Worm (Caenorhabditis elegans) whole organism, L1 larva: ENCODE measurements around the gene ogt-1.
A peak's percentile ranks its signal among the peaks of the same experiment; 100 is the strongest.

ENCODE experiments used
- C16A3.4 ChIP-seq: fragments of 150-350 bp; optimal IDR thresholded peaks from 2 replicates; lab custom pipeline; 2014; ENCODE audit warnings: missing biosample characterization, missing genetic modification characterization
- C34B4.2 ChIP-seq: sonication (generic microtip); optimal IDR thresholded peaks from 2 replicates; lab custom pipeline; 2017; ENCODE audit warnings: mild to moderate bottlenecking, missing genetic modification characterization, missing compliant biosample characterization
- F16B12.6 ChIP-seq: fragments of 150-350 bp; optimal IDR thresholded peaks from 2 replicates; lab custom pipeline; 2014; ENCODE audit warnings: missing biosample characterization, missing genetic modification characterization
- Y116A8C.19 ChIP-seq: sonication (generic microtip); optimal IDR thresholded peaks from 2 replicates; lab custom pipeline; 2016; ENCODE audit warnings: missing compliant biosample characterization, missing genetic modification characterization, borderline replicate concordance
- aha-1 ChIP-seq: fragments of 150-350 bp; optimal IDR thresholded peaks from 2 replicates; lab custom pipeline; 2014; ENCODE audit warnings: missing biosample characterization, missing genetic modification characterization
- alr-1 ChIP-seq: fragments of 200-800 bp; sonication (Bioruptor generic); optimal IDR thresholded peaks from 2 replicates; lab custom pipeline; 2018; ENCODE audit warnings: borderline replicate concordance, mild to moderate bottlenecking, missing genetic modification characterization, missing compliant biosample characterization
- aly-2 ChIP-seq: fragments of 150-350 bp; optimal IDR thresholded peaks from 2 replicates; lab custom pipeline; 2014; ENCODE audit warnings: missing biosample characterization, missing genetic modification characterization
- ama-1 ChIP-seq: fragments of 150-350 bp; optimal IDR thresholded peaks from 2 replicates; lab custom pipeline; 2014
- blmp-1 ChIP-seq: fragments of 150-350 bp; optimal IDR thresholded peaks from 2 replicates; lab custom pipeline; 2014; ENCODE audit warnings: missing biosample characterization, missing genetic modification characterization
- ceh-8 ChIP-seq: fragments of 200-800 bp; sonication (Bioruptor generic); optimal IDR thresholded peaks from 2 replicates; lab custom pipeline; 2018; ENCODE audit warnings: mild to moderate bottlenecking, missing genetic modification characterization, moderate library complexity, missing compliant biosample characterization
- ceh-82 ChIP-seq, 3 experiments: fragments of 150-350 bp in 1 of 3; sonication (generic microtip) in 2 of 3; optimal IDR thresholded peaks; 2 replicates each; lab custom pipeline; 2014 to 2017; ENCODE audit warnings: missing biosample characterization in 3 of 3, missing genetic modification characterization in 3 of 3
- ceh-88 ChIP-seq: fragments of 200-800 bp; sonication (Bioruptor generic); IDR thresholded peaks from 2 replicates; pipeline ENCODE4 v1.3.6; 2022; ENCODE audit warnings: missing genetic modification characterization, missing compliant biosample characterization
- ces-1 ChIP-seq: fragments of 150-350 bp; optimal IDR thresholded peaks from 2 replicates; lab custom pipeline; 2014; ENCODE audit warnings: missing biosample characterization, missing genetic modification reagents, missing genetic modification characterization
- dpl-1 ChIP-seq, 3 experiments: fragments of 150-350 bp in 2 of 3; sonication (generic microtip) in 1 of 3; optimal IDR thresholded peaks; 2 replicates each; lab custom pipeline; 2014 to 2017; ENCODE audit warnings: missing biosample characterization in 3 of 3, missing genetic modification characterization in 3 of 3, missing genetic modification reagents in 3 of 3
- dsc-1 ChIP-seq: sonication (generic microtip); optimal IDR thresholded peaks from 2 replicates; lab custom pipeline; 2016; ENCODE audit warnings: mild to moderate bottlenecking, missing genetic modification characterization, missing compliant biosample characterization
- egl-27 ChIP-seq, 2 experiments: fragments of 150-350 bp in 1 of 2; sonication (generic microtip); optimal IDR thresholded peaks; 3 replicates each; lab custom pipeline; 2017 to 2018; ENCODE audit warnings: missing biosample characterization in 2 of 2, missing genetic modification characterization in 2 of 2, missing genetic modification reagents in 2 of 2
- elt-2 ChIP-seq: sonication (generic microtip); optimal IDR thresholded peaks from 2 replicates; lab custom pipeline; 2016; ENCODE audit warnings: missing genetic modification characterization, mild to moderate bottlenecking, inconsistent platforms, missing compliant biosample characterization, missing genetic modification reagents
- elt-3 ChIP-seq, 6 experiments: fragments of 150-350 bp in 1 of 6; sonication (generic microtip); optimal IDR thresholded peaks; 2 replicates each; lab custom pipeline; 2017 to 2018; ENCODE audit warnings: missing biosample characterization in 6 of 6, missing genetic modification characterization in 6 of 6, inconsistent platforms in 1 of 6
- ets-5 ChIP-seq: fragments of 200-800 bp; sonication (Bioruptor generic); IDR thresholded peaks from 2 replicates; pipeline ENCODE4 v1.3.6; 2022; ENCODE audit warnings: missing genetic modification characterization, missing compliant biosample characterization
- fkh-4 ChIP-seq: sonication (generic microtip); optimal IDR thresholded peaks from 2 replicates; lab custom pipeline; 2016; ENCODE audit warnings: missing compliant biosample characterization, missing genetic modification characterization, borderline replicate concordance
- hlh-17 ChIP-seq: fragments of 200-800 bp; sonication (Bioruptor generic); optimal IDR thresholded peaks from 2 replicates; lab custom pipeline; 2018; ENCODE audit warnings: missing genetic modification characterization, mild to moderate bottlenecking, missing compliant biosample characterization, moderate library complexity, borderline replicate concordance
- hpl-2 ChIP-seq: fragments of 150-350 bp; optimal IDR thresholded peaks from 2 replicates; lab custom pipeline; 2014; ENCODE audit warnings: missing biosample characterization, missing genetic modification reagents, missing genetic modification characterization
- irx-1 ChIP-seq: sonication (generic microtip); optimal IDR thresholded peaks from 2 replicates; lab custom pipeline; 2016; ENCODE audit warnings: missing genetic modification characterization, missing compliant biosample characterization
- isw-1 ChIP-seq: fragments of 200-800 bp; sonication (Bioruptor generic); IDR thresholded peaks from 2 replicates; pipeline ENCODE4 v1.3.6; 2022; ENCODE audit warnings: missing genetic modification characterization, missing compliant biosample characterization
- lin-15B ChIP-seq: fragments of 150-350 bp; sonication (generic microtip); optimal IDR thresholded peaks from 3 replicates; lab custom pipeline; 2014; ENCODE audit warnings: missing biosample characterization, missing genetic modification characterization
- lin-35 ChIP-seq, 2 experiments: fragments of 150-350 bp; optimal IDR thresholded peaks; 2 replicates each; lab custom pipeline; 2014; ENCODE audit warnings: missing biosample characterization in 2 of 2, missing genetic modification characterization in 2 of 2, missing genetic modification reagents in 2 of 2
- lin-39 ChIP-seq: fragments of 150-350 bp; optimal IDR thresholded peaks from 2 replicates; lab custom pipeline; 2014; ENCODE audit warnings: missing biosample characterization, missing genetic modification reagents, missing genetic modification characterization
- mdl-1 ChIP-seq, 2 experiments: fragments of 150-350 bp; optimal IDR thresholded peaks; 2 replicates each; lab custom pipeline; 2014 to 2017; ENCODE audit warnings: missing biosample characterization in 2 of 2, missing genetic modification characterization in 2 of 2, inconsistent platforms in 1 of 2
- mef-2 ChIP-seq: fragments of 150-350 bp; optimal IDR thresholded peaks from 2 replicates; lab custom pipeline; 2014; ENCODE audit warnings: missing biosample characterization, missing genetic modification characterization
- mep-1 ChIP-seq: fragments of 150-350 bp; optimal IDR thresholded peaks from 2 replicates; lab custom pipeline; 2014; ENCODE audit warnings: missing biosample characterization, missing genetic modification characterization
- nhr-11 ChIP-seq: fragments of 150-350 bp; optimal IDR thresholded peaks from 2 replicates; lab custom pipeline; 2014; ENCODE audit warnings: missing biosample characterization, missing genetic modification characterization
- nhr-19 ChIP-seq: fragments of 200-800 bp; sonication (Bioruptor generic); conservative IDR thresholded peaks from 2 replicates; pipeline ENCODE4 v1.3.6; 2022; ENCODE audit warnings: missing genetic modification characterization, missing compliant biosample characterization
- nhr-28 ChIP-seq: fragments of 150-350 bp; optimal IDR thresholded peaks from 2 replicates; lab custom pipeline; 2014; ENCODE audit warnings: missing biosample characterization, missing genetic modification characterization
- nhr-47 ChIP-seq: sonication (generic microtip); optimal IDR thresholded peaks from 2 replicates; lab custom pipeline; 2016; ENCODE audit warnings: mild to moderate bottlenecking, missing genetic modification characterization, moderate library complexity, missing compliant biosample characterization
- nhr-71 ChIP-seq: sonication (generic microtip); optimal IDR thresholded peaks from 2 replicates; lab custom pipeline; 2016; ENCODE audit warnings: mild to moderate bottlenecking, missing genetic modification characterization, moderate library complexity, missing compliant biosample characterization
- nhr-76 ChIP-seq: sonication (generic microtip); optimal IDR thresholded peaks from 2 replicates; lab custom pipeline; 2017; ENCODE audit warnings: missing biosample characterization, missing genetic modification characterization
- nhr-84 ChIP-seq: sonication (generic microtip); optimal IDR thresholded peaks from 2 replicates; lab custom pipeline; 2017; ENCODE audit warnings: missing biosample characterization, missing genetic modification characterization
- nhr-85 ChIP-seq: sonication (generic microtip); peaks from one replicate; lab custom pipeline; 2016; ENCODE audit warnings: missing genetic modification characterization, inconsistent platforms, missing compliant biosample characterization
- nhr-90 ChIP-seq: sonication (generic microtip); optimal IDR thresholded peaks from 2 replicates; lab custom pipeline; 2016; ENCODE audit warnings: mild to moderate bottlenecking, missing genetic modification characterization, missing compliant biosample characterization; ENCODE audit not compliant: poor library complexity
- pax-3 ChIP-seq: fragments of 200-800 bp; sonication (Bioruptor generic); optimal IDR thresholded peaks from 2 replicates; lab custom pipeline; 2018; ENCODE audit warnings: mild to moderate bottlenecking, missing genetic modification characterization, moderate library complexity, missing compliant biosample characterization
- pqm-1 ChIP-seq: sonication (generic microtip); optimal IDR thresholded peaks from 3 replicates; lab custom pipeline; 2017; ENCODE audit warnings: missing biosample characterization, missing genetic modification characterization
- sup-37 ChIP-seq: fragments of 200-800 bp; sonication (Bioruptor generic); optimal IDR thresholded peaks from 2 replicates; lab custom pipeline; 2018; ENCODE audit warnings: mild to moderate bottlenecking, missing genetic modification characterization, missing compliant biosample characterization
- tbx-2 ChIP-seq: sonication (generic microtip); optimal IDR thresholded peaks from 2 replicates; lab custom pipeline; 2016; ENCODE audit warnings: missing genetic modification characterization, missing compliant biosample characterization
- tlp-1 ChIP-seq: fragments of 150-350 bp; optimal IDR thresholded peaks from 2 replicates; lab custom pipeline; 2014; ENCODE audit warnings: missing biosample characterization, missing genetic modification characterization
- unc-30 ChIP-seq: sonication (generic microtip); optimal IDR thresholded peaks from 2 replicates; lab custom pipeline; 2017; ENCODE audit warnings: missing biosample characterization, missing genetic modification characterization
- unc-62 ChIP-seq: fragments of 150-350 bp; optimal IDR thresholded peaks from 2 replicates; lab custom pipeline; 2014; ENCODE audit warnings: missing biosample characterization, missing genetic modification reagents, missing genetic modification characterization
- unc-86 ChIP-seq: sonication (generic microtip); optimal IDR thresholded peaks from 2 replicates; lab custom pipeline; 2016; ENCODE audit warnings: missing genetic modification characterization, missing compliant biosample characterization
- zag-1 ChIP-seq: fragments of 150-350 bp; optimal IDR thresholded peaks from 2 replicates; lab custom pipeline; 2014; ENCODE audit warnings: missing biosample characterization, missing genetic modification characterization
- zip-4 ChIP-seq: fragments of 200-800 bp; sonication (Bioruptor generic); optimal IDR thresholded peaks from 2 replicates; lab custom pipeline; 2018; ENCODE audit warnings: mild to moderate bottlenecking, missing genetic modification characterization, moderate library complexity, missing compliant biosample characterization
- ztf-11 ChIP-seq, 2 experiments: sonication (generic microtip); optimal IDR thresholded peaks; 2 replicates each; lab custom pipeline; 2016 to 2017; ENCODE audit warnings: missing genetic modification characterization in 2 of 2, missing biosample characterization in 1 of 2, missing compliant biosample characterization in 1 of 2
- ztf-4 ChIP-seq: fragments of 150-350 bp; optimal IDR thresholded peaks from 2 replicates; lab custom pipeline; 2014; ENCODE audit warnings: missing biosample characterization, missing genetic modification characterization

ogt-1 gene

DNA sequence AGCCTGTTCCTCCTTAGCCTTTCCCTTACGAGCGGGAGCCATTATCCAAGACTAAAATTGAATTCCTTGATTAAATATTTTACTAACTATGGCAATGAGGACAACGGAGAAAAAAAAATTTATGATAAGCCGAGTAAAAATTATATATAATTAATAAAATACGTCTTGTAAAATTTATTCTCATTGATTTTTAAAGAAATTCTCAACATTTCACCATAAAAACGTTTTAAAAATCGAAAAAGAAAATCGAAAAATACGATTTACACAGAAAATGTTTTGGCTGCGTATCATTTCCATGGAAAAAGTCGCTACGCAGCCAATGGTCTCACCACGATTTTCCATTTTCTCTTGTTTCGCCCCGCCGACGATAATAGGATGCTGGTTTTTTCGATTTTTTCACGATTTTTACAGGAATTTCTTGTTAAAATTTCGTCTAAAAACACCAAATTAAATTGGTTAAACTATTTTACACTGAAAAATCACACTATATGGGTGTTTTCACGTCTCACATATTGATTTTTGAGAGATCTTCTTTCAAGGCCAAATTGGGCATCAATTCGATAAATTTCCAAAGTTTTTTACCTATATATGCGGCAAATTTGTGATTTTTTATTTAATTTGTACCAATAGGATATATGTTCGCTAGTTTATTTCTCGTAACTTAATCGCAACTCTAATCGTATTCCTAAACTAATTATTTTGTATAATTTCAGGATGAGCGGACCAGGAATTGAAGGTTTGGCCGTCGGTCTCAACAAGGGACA is 26.1 kb upstream of the ogt-1 start, which contains the start of the genes rps-14 and rpl-36:
Gene rps-14 (minus strand): TSS at position 51 of the 764 bp plus-strand sequence.
Gene rpl-36 (plus strand): TSS at position 714 of the 764 bp plus-strand sequence.
- TF ChIP-seq sup-37 (GFP tag; lab: Kevin White, UChicago) = no peak
- TF ChIP-seq nhr-19 (GFP tag; lab: Robert Waterston, UW) = peak; percentile 92
- TF ChIP-seq C16A3.4 (tag; lab: Kevin White, UChicago) = peak; percentile 96
- peak; percentile 94 for TF ChIP-seq nhr-85 (tag; lab: Kevin White, UChicago)
- peak; percentile 88 to 93 for TF ChIP-seq lin-35 (GFP tag; optimal IDR thresholded peaks at IDR 0.05; lab: Kevin White, UChicago)
- peak; percentile 30 for TF ChIP-seq ama-1 (lab: Kevin White, UChicago)
- peak; percentile 90 for TF ChIP-seq lin-15B
- TF ChIP-seq nhr-11 = peak; percentile 30
- peak; percentile 27 for TF ChIP-seq mef-2
- TF ChIP-seq aly-2 (tag; lab: Kevin White, UChicago) = peak; percentile 47
- TF ChIP-seq pqm-1 (tag; lab: Kevin White, UChicago) = no peak
- TF ChIP-seq elt-2 = peak; percentile 44
- peak in 3 of 6 experiments; percentile 76 to 94 (median 88) for TF ChIP-seq elt-3 (tag; optimal IDR thresholded peaks at IDR 0.05; lab: Kevin White, UChicago)
- peak; percentile 87 for TF ChIP-seq tbx-2 (tag; lab: Kevin White, UChicago)
- peak; percentile 72 for TF ChIP-seq pax-3 (tag; lab: Kevin White, UChicago)
- TF ChIP-seq nhr-76 (tag; lab: Kevin White, UChicago) = no peak
- TF ChIP-seq aha-1 (tag; lab: Kevin White, UChicago) = peak; percentile 77
- TF ChIP-seq mep-1 (tag; lab: Kevin White, UChicago) = peak; percentile 96
- no peak for TF ChIP-seq ets-5 (GFP tag; lab: Robert Waterston, UW)
- peak in 1 of 2 experiments; percentile 82 for TF ChIP-seq mdl-1 (tag; optimal IDR thresholded peaks at IDR 0.05; lab: Kevin White, UChicago)
- TF ChIP-seq tlp-1 (tag; lab: Kevin White, UChicago) = no peak
- TF ChIP-seq hpl-2 (GFP tag; lab: Kevin White, UChicago) = peak; percentile 78
- no peak for TF ChIP-seq unc-62
- TF ChIP-seq hlh-17 = no peak
- TF ChIP-seq isw-1 (GFP tag; lab: Robert Waterston, UW) = peak; percentile 94
- TF ChIP-seq nhr-71 (tag; lab: Kevin White, UChicago) = peak; percentile 93
- TF ChIP-seq irx-1 (tag; lab: Kevin White, UChicago) = peak; percentile 83
- TF ChIP-seq egl-27 (tag; optimal IDR thresholded peaks at IDR 0.05; lab: Kevin White, UChicago) = peak in 1 of 2 experiments; percentile 59
- peak; percentile 67 for TF ChIP-seq ztf-4 (tag; lab: Kevin White, UChicago)
- TF ChIP-seq nhr-47 (tag; lab: Kevin White, UChicago) = peak; percentile 92
- peak in 1 of 2 experiments; percentile 75 for TF ChIP-seq ztf-11 (tag; optimal IDR thresholded peaks at IDR 0.05; lab: Kevin White, UChicago)
- peak; percentile 89 for TF ChIP-seq dsc-1 (tag; lab: Kevin White, UChicago)
- TF ChIP-seq blmp-1 (tag; lab: Kevin White, UChicago) = peak; percentile 93
- peak; percentile 51 for TF ChIP-seq zag-1 (tag; lab: Kevin White, UChicago)
- peak; percentile 83 to 86 (median 86) for TF ChIP-seq dpl-1 (GFP tag; optimal IDR thresholded peaks at IDR 0.05; lab: Kevin White, UChicago)
- no peak for TF ChIP-seq alr-1 (tag; lab: Kevin White, UChicago)
- TF ChIP-seq F16B12.6 (tag; lab: Kevin White, UChicago) = peak; percentile 69
- peak; percentile 67 for TF ChIP-seq ceh-8 (GFP tag; lab: Kevin White, UChicago)
- TF ChIP-seq C34B4.2 = no peak
- peak; percentile 80 for TF ChIP-seq unc-86 (tag; lab: Kevin White, UChicago)
- TF ChIP-seq Y116A8C.19 = no peak
- TF ChIP-seq ceh-88 (GFP tag; lab: Robert Waterston, UW) = peak; percentile 68
- peak; percentile 66 for TF ChIP-seq zip-4 (GFP tag; lab: Kevin White, UChicago)
- TF ChIP-seq nhr-28 (tag; lab: Kevin White, UChicago) = no peak
- TF ChIP-seq nhr-90 = peak; percentile 92
- TF ChIP-seq unc-30 (tag; lab: Kevin White, UChicago) = no peak
- TF ChIP-seq ceh-82 (tag; optimal IDR thresholded peaks at IDR 0.05; lab: Kevin White, UChicago) = peak; percentile 88 to 90 (median 89)
- peak; percentile 40 for TF ChIP-seq fkh-4 (tag; lab: Kevin White, UChicago)
- TF ChIP-seq lin-39 (tag; lab: Kevin White, UChicago) = peak; percentile 62
- TF ChIP-seq ces-1 = no peak
- TF ChIP-seq nhr-84 (tag; lab: Kevin White, UChicago) = no peak
